Worm (Caenorhabditis elegans) whole organism, L1 larva: ENCODE results near the gene D1046.16.

Source experiments
- alr-1 ChIP-seq: fragments of 200-800 bp; sonication (Bioruptor generic); optimal IDR thresholded peaks from 2 replicates; lab custom pipeline; 2018; ENCODE audit warnings: borderline replicate concordance, mild to moderate bottlenecking, missing genetic modification characterization, missing compliant biosample characterization
- grh-1 ChIP-seq: fragments of 200-800 bp; sonication (Bioruptor generic); IDR thresholded peaks from 2 replicates; pipeline ENCODE4 v1.3.6; 2022; ENCODE audit warnings: missing genetic modification reagents, missing genetic modification characterization, missing compliant biosample characterization
- hlh-4 ChIP-seq: sonication (generic microtip); optimal IDR thresholded peaks from 2 replicates; lab custom pipeline; 2016; ENCODE audit warnings: mild to moderate bottlenecking, missing genetic modification characterization, missing compliant biosample characterization

ce11 chrIV:8949078-8950039, 27.4 kb downstream of the D1046.16 start:
- TF ChIP-seq hlh-4 (tag; lab: Kevin White, UChicago) (no peak), grh-1 (GFP tag; lab: Robert Waterston, UW) (peak; percentile 94; the same call in 1 of the 2 replicates), alr-1 (tag; lab: Kevin White, UChicago) (no peak)
